Worm (Caenorhabditis elegans) whole organism, late embryonic: ENCODE results near the gene nhr-39.
A peak's percentile ranks its signal among the peaks of the same experiment; 100 is the strongest.

Experiments used
- C08G9.2 ChIP-seq: sonication (generic microtip); optimal IDR thresholded peaks from 2 replicates; lab custom pipeline; 2016; ENCODE audit warnings: mild to moderate bottlenecking, missing genetic modification characterization, moderate library complexity, missing compliant biosample characterization
- C38D4.7 ChIP-seq: fragments of 200-800 bp; sonication (Bioruptor generic); optimal IDR thresholded peaks from 2 replicates; lab custom pipeline; 2018; ENCODE audit warnings: mild to moderate bottlenecking, missing genetic modification characterization, moderate library complexity, missing compliant biosample characterization
- F13H6.1 ChIP-seq: sonication (generic microtip); optimal IDR thresholded peaks from 2 replicates; lab custom pipeline; 2016; ENCODE audit warnings: missing genetic modification characterization, missing compliant biosample characterization
- K02D7.2 ChIP-seq: sonication (generic microtip); optimal IDR thresholded peaks from 2 replicates; lab custom pipeline; 2017; ENCODE audit warnings: mild to moderate bottlenecking, missing genetic modification characterization, missing compliant biosample characterization
- K09A11.1 ChIP-seq: sonication (generic microtip); optimal IDR thresholded peaks from 2 replicates; lab custom pipeline; 2017; ENCODE audit warnings: antibody characterized with exemption, mild to moderate bottlenecking, missing genetic modification characterization, missing compliant biosample characterization; ENCODE audit not compliant: insufficient read depth
- T23F11.4 ChIP-seq: fragments of 200-800 bp; sonication (Bioruptor generic); optimal IDR thresholded peaks from 2 replicates; lab custom pipeline; 2018; ENCODE audit warnings: mild to moderate bottlenecking, missing genetic modification characterization, missing compliant biosample characterization
- ahr-1 ChIP-seq: sonication (generic microtip); optimal IDR thresholded peaks from 2 replicates; lab custom pipeline; 2016; ENCODE audit warnings: missing genetic modification characterization, missing compliant biosample characterization
- ama-1 ChIP-seq: fragments of 150-350 bp; optimal IDR thresholded peaks from 2 replicates; lab custom pipeline; 2014
- ceh-14 ChIP-seq: sonication (generic microtip); optimal IDR thresholded peaks from 2 replicates; lab custom pipeline; 2016; ENCODE audit warnings: missing genotype, missing genetic modification characterization, missing compliant biosample characterization
- ceh-19 ChIP-seq: fragments of 200-800 bp; sonication (Bioruptor generic); optimal IDR thresholded peaks from 2 replicates; lab custom pipeline; 2018; ENCODE audit warnings: mild to moderate bottlenecking, missing genetic modification characterization, missing compliant biosample characterization
- ceh-2 ChIP-seq: sonication (generic microtip); optimal IDR thresholded peaks from 2 replicates; lab custom pipeline; 2016; ENCODE audit warnings: missing genotype, missing genetic modification characterization, missing compliant biosample characterization
- ceh-22 ChIP-seq: sonication (generic microtip); optimal IDR thresholded peaks from 2 replicates; lab custom pipeline; 2017; ENCODE audit warnings: missing biosample characterization, missing genetic modification characterization
- ceh-24 ChIP-seq: sonication (generic microtip); optimal IDR thresholded peaks from 2 replicates; lab custom pipeline; 2016; ENCODE audit warnings: mild to moderate bottlenecking, missing genetic modification characterization, missing compliant biosample characterization
- ceh-30 ChIP-seq: fragments of 150-350 bp; optimal IDR thresholded peaks from 2 replicates; lab custom pipeline; 2014; ENCODE audit warnings: missing biosample characterization, missing genetic modification characterization
- ceh-31 ChIP-seq: sonication (generic microtip); optimal IDR thresholded peaks from 2 replicates; lab custom pipeline; 2016; ENCODE audit warnings: missing genetic modification characterization, missing compliant biosample characterization
- ceh-34 ChIP-seq: sonication (generic microtip); optimal IDR thresholded peaks from 2 replicates; lab custom pipeline; 2016; ENCODE audit warnings: mild to moderate bottlenecking, missing genetic modification characterization, missing compliant biosample characterization
- dmd-4 ChIP-seq: sonication (generic microtip); optimal IDR thresholded peaks from 2 replicates; lab custom pipeline; 2016; ENCODE audit warnings: borderline replicate concordance, missing genetic modification characterization, missing compliant biosample characterization
- elt-2 ChIP-seq: sonication (generic microtip); optimal IDR thresholded peaks from 2 replicates; lab custom pipeline; 2016; ENCODE audit warnings: missing genetic modification reagents, missing genetic modification characterization, missing compliant biosample characterization
- elt-4 ChIP-seq: sonication (generic microtip); optimal IDR thresholded peaks from 2 replicates; lab custom pipeline; 2016; ENCODE audit warnings: missing genetic modification characterization, missing compliant biosample characterization
- ets-4 ChIP-seq: sonication (generic microtip); optimal IDR thresholded peaks from 2 replicates; lab custom pipeline; 2016; ENCODE audit warnings: missing genetic modification characterization, missing compliant biosample characterization
- fax-1 ChIP-seq: sonication (generic microtip); optimal IDR thresholded peaks from 2 replicates; lab custom pipeline; 2016; ENCODE audit warnings: missing genotype, missing genetic modification characterization, missing compliant biosample characterization
- fkh-6 ChIP-seq: sonication (generic microtip); optimal IDR thresholded peaks from 2 replicates; lab custom pipeline; 2016; ENCODE audit warnings: missing genetic modification characterization, missing compliant biosample characterization
- gmeb-2 ChIP-seq: sonication (generic microtip); optimal IDR thresholded peaks from 2 replicates; lab custom pipeline; 2016; ENCODE audit warnings: missing genetic modification characterization, inconsistent platforms, missing compliant biosample characterization
- hlh-13 ChIP-seq: fragments of 200-800 bp; sonication (Bioruptor generic); optimal IDR thresholded peaks from 2 replicates; lab custom pipeline; 2018; ENCODE audit warnings: mild to moderate bottlenecking, missing genetic modification characterization, missing compliant biosample characterization
- hlh-6 ChIP-seq: sonication (generic microtip); optimal IDR thresholded peaks from 2 replicates; lab custom pipeline; 2016; ENCODE audit warnings: missing genotype, missing genetic modification characterization, missing compliant biosample characterization
- hlh-8 ChIP-seq: sonication (generic microtip); optimal IDR thresholded peaks from 2 replicates; lab custom pipeline; 2016; ENCODE audit warnings: missing genotype, missing genetic modification characterization, missing compliant biosample characterization
- lim-6 ChIP-seq: sonication (generic microtip); optimal IDR thresholded peaks from 2 replicates; lab custom pipeline; 2016; ENCODE audit warnings: missing genetic modification characterization, missing compliant biosample characterization
- madf-2 ChIP-seq: sonication (generic microtip); optimal IDR thresholded peaks from 2 replicates; lab custom pipeline; 2017; ENCODE audit warnings: missing genetic modification characterization, missing compliant biosample characterization
- nhr-232 ChIP-seq: sonication (generic microtip); optimal IDR thresholded peaks from 2 replicates; lab custom pipeline; 2016; ENCODE audit warnings: missing genetic modification characterization, missing compliant biosample characterization
- npax-4 ChIP-seq: sonication (generic microtip); optimal IDR thresholded peaks from 2 replicates; lab custom pipeline; 2016; ENCODE audit warnings: missing genetic modification characterization, missing compliant biosample characterization
- odd-2 ChIP-seq: sonication (generic microtip); optimal IDR thresholded peaks from 2 replicates; lab custom pipeline; 2017; ENCODE audit warnings: antibody characterized with exemption, mild to moderate bottlenecking, missing genetic modification characterization, missing compliant biosample characterization
- pat-9 ChIP-seq: fragments of 200-800 bp; sonication (Bioruptor generic); optimal IDR thresholded peaks from 2 replicates; lab custom pipeline; 2018; ENCODE audit warnings: mild to moderate bottlenecking, missing genetic modification characterization, moderate library complexity, missing compliant biosample characterization
- pax-1 ChIP-seq: fragments of 150-350 bp; optimal IDR thresholded peaks from 2 replicates; lab custom pipeline; 2014; ENCODE audit warnings: missing biosample characterization, missing genetic modification characterization
- pha-4 ChIP-seq: fragments of 150-350 bp; optimal IDR thresholded peaks from 2 replicates; lab custom pipeline; 2018; ENCODE audit warnings: missing biosample characterization, missing genetic modification reagents, missing genetic modification characterization
- pqm-1 ChIP-seq: sonication (generic microtip); optimal IDR thresholded peaks from 2 replicates; lab custom pipeline; 2016; ENCODE audit warnings: missing genetic modification characterization, missing compliant biosample characterization
- ref-2 ChIP-seq: sonication (generic microtip); optimal IDR thresholded peaks from 2 replicates; lab custom pipeline; 2016; ENCODE audit warnings: missing genetic modification characterization, missing compliant biosample characterization
- rnt-1 ChIP-seq: sonication (generic microtip); optimal IDR thresholded peaks from 2 replicates; lab custom pipeline; 2016; ENCODE audit warnings: missing genetic modification characterization, missing compliant biosample characterization
- sdc-2 ChIP-seq: sonication (generic microtip); optimal IDR thresholded peaks from 2 replicates; lab custom pipeline; 2016; ENCODE audit warnings: missing genotype, missing genetic modification characterization, missing compliant biosample characterization
- sox-4 ChIP-seq: sonication (generic microtip); optimal IDR thresholded peaks from 2 replicates; lab custom pipeline; 2017; ENCODE audit warnings: mild to moderate bottlenecking, missing genetic modification characterization, inconsistent platforms, missing compliant biosample characterization
- tbx-2 ChIP-seq: sonication (generic microtip); optimal IDR thresholded peaks from 2 replicates; lab custom pipeline; 2016; ENCODE audit warnings: missing genetic modification characterization, missing compliant biosample characterization
- unc-3 ChIP-seq, 2 experiments: fragments of 200-800 bp in 1 of 2; sonication (Bioruptor generic) in 1 of 2; sonication (generic microtip) in 1 of 2; conservative IDR thresholded peaks in 1 of 2; optimal IDR thresholded peaks in 1 of 2; 2 replicates each; pipeline versions ENCODE4 v1.3.6 to Lab custom; 2016 to 2022; ENCODE audit warnings: missing compliant biosample characterization in 2 of 2, missing genetic modification characterization in 2 of 2, missing genetic modification reagents in 1 of 2
- unc-42 ChIP-seq: sonication (generic microtip); optimal IDR thresholded peaks from 2 replicates; lab custom pipeline; 2016; ENCODE audit warnings: missing genotype, missing genetic modification characterization, missing compliant biosample characterization
- unc-86 ChIP-seq: sonication (generic microtip); optimal IDR thresholded peaks from 2 replicates; lab custom pipeline; 2016; ENCODE audit warnings: missing genetic modification characterization, missing compliant biosample characterization

Gene nhr-39

ce11 chrV:9287460-9287859 lies 15.7 kb upstream of the nhr-39 start, which contains the start of gene lron-2:
Gene lron-2, minus strand, starts transcription at chrV:9287560.
- TF ChIP-seq K09A11.1 (tag; lab: Kevin White, UChicago), result no peak
- no peak for TF ChIP-seq hlh-13 (GFP tag; lab: Kevin White, UChicago)
- no peak for TF ChIP-seq ets-4 (tag; lab: Kevin White, UChicago)
- no peak for TF ChIP-seq pax-1 (tag; lab: Kevin White, UChicago)
- TF ChIP-seq gmeb-2, result no peak
- no peak for TF ChIP-seq unc-86
- TF ChIP-seq madf-2 (tag; lab: Kevin White, UChicago), result no peak
- no peak for TF ChIP-seq elt-4
- TF ChIP-seq ceh-19, result no peak
- TF ChIP-seq fax-1 (tag; lab: Kevin White, UChicago), result no peak

ce11 chrV:9291919-9292318 lies 11.2 kb upstream of the nhr-39 start, which contains the start of gene ZK682.7:
Gene ZK682.7, minus strand, starts transcription at chrV:9292165.
- TF ChIP-seq ahr-1 (no peak), pha-4 (no peak), ceh-22 (no peak), T23F11.4 (GFP tag; lab: Kevin White, UChicago) (no peak), pat-9 (tag; lab: Kevin White, UChicago) (no peak), rnt-1 (tag; lab: Kevin White, UChicago) (no peak), odd-2 (no peak), unc-3 (GFP tag; conservative IDR thresholded peaks at IDR 0.05; lab: Robert Waterston, UW) (no peak), unc-3 (tag; optimal IDR thresholded peaks at IDR 0.05; lab: Kevin White, UChicago) (no peak), madf-2 (tag; lab: Kevin White, UChicago) (no peak), C08G9.2 (tag; lab: Kevin White, UChicago) (no peak), K09A11.1 (tag; lab: Kevin White, UChicago) (no peak), elt-2 (tag; lab: Kevin White, UChicago) (no peak), ceh-34 (tag; lab: Kevin White, UChicago) (no peak), ref-2 (no peak), tbx-2 (no peak), K02D7.2 (tag; lab: Kevin White, UChicago) (no peak)

DNA sequence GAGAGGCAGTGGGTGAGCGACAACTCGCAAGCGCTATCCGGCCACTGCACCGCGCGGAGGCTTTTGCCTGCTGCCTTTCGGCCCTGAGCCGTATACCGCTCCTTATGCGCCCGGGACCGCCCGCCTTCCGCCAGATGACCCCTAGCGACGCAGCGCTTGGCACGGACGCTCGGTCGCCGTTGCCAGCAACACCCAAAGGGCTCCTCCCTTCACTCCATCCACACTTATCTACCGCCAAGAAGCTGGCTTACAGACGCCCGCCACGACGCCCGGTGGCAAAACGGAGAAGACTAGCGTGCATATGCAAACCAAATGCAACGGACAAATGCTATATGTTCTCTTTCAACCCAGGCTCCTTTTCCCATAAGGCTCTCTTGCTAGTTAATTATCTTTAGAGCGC lies 9.8 kb upstream of the nhr-39 start:
- TF ChIP-seq madf-2 (tag; lab: Kevin White, UChicago), result no peak
- TF ChIP-seq lim-6 (tag; lab: Kevin White, UChicago), result peak; percentile 16
- TF ChIP-seq ceh-34 (tag; lab: Kevin White, UChicago), result peak; percentile 23
- TF ChIP-seq ahr-1, result no peak
- no peak for TF ChIP-seq hlh-8 (tag; lab: Kevin White, UChicago)
- no peak for TF ChIP-seq ama-1
- no peak for TF ChIP-seq F13H6.1 (tag; lab: Kevin White, UChicago)
- TF ChIP-seq ceh-2 (tag; lab: Kevin White, UChicago), result peak; percentile 14
- TF ChIP-seq C38D4.7 (GFP tag; lab: Kevin White, UChicago), result no peak
- TF ChIP-seq ceh-14 (tag; lab: Kevin White, UChicago), result peak; percentile 34
- no peak for TF ChIP-seq K02D7.2 (tag; lab: Kevin White, UChicago)
- TF ChIP-seq hlh-13 (GFP tag; lab: Kevin White, UChicago), result no peak
- TF ChIP-seq ceh-31, result peak; percentile 17
- TF ChIP-seq sox-4 (tag; lab: Kevin White, UChicago), result peak; percentile 9
- no peak for TF ChIP-seq pqm-1
- TF ChIP-seq dmd-4, result no peak
- TF ChIP-seq C08G9.2 (tag; lab: Kevin White, UChicago), result peak; percentile 25
- no peak for TF ChIP-seq gmeb-2
- peak; percentile 30 for TF ChIP-seq unc-42 (tag; lab: Kevin White, UChicago)
- TF ChIP-seq fkh-6 (tag; lab: Kevin White, UChicago), result peak; percentile 8
- TF ChIP-seq ceh-30 (tag; lab: Kevin White, UChicago), result no peak
- TF ChIP-seq fax-1 (tag; lab: Kevin White, UChicago), result no peak
- TF ChIP-seq ceh-24 (tag; lab: Kevin White, UChicago), result no peak
- peak; percentile 42 for TF ChIP-seq tbx-2
- TF ChIP-seq npax-4 (tag; lab: Kevin White, UChicago), result no peak
- peak; percentile 10 for TF ChIP-seq nhr-232 (tag; lab: Kevin White, UChicago)
- no peak for TF ChIP-seq unc-86
- no peak for TF ChIP-seq ets-4 (tag; lab: Kevin White, UChicago)
- peak; percentile 38 for TF ChIP-seq sdc-2 (tag; lab: Kevin White, UChicago)
- TF ChIP-seq elt-4, result no peak
- no peak for TF ChIP-seq hlh-6 (tag; lab: Kevin White, UChicago)
- no peak for TF ChIP-seq T23F11.4 (GFP tag; lab: Kevin White, UChicago)
